Worm (Caenorhabditis elegans) whole organism, L1 larva: Measurements from ENCODE around the gene Y97E10AR.4.

Experiments used
- C16A3.4 ChIP-seq: fragments of 150-350 bp; optimal IDR thresholded peaks from 2 replicates; lab custom pipeline; 2014; ENCODE audit warnings: missing biosample characterization, missing genetic modification characterization
- aly-2 ChIP-seq: fragments of 150-350 bp; optimal IDR thresholded peaks from 2 replicates; lab custom pipeline; 2014; ENCODE audit warnings: missing biosample characterization, missing genetic modification characterization
- blmp-1 ChIP-seq: fragments of 150-350 bp; optimal IDR thresholded peaks from 2 replicates; lab custom pipeline; 2014; ENCODE audit warnings: missing biosample characterization, missing genetic modification characterization
- ceh-63 ChIP-seq: fragments of 200-800 bp; sonication (Bioruptor generic); optimal IDR thresholded peaks from 2 replicates; lab custom pipeline; 2018; ENCODE audit warnings: mild to moderate bottlenecking, missing genetic modification characterization, missing compliant biosample characterization
- ceh-8 ChIP-seq: fragments of 200-800 bp; sonication (Bioruptor generic); optimal IDR thresholded peaks from 2 replicates; lab custom pipeline; 2018; ENCODE audit warnings: mild to moderate bottlenecking, missing genetic modification characterization, moderate library complexity, missing compliant biosample characterization
- fkh-10 ChIP-seq: sonication (generic microtip); optimal IDR thresholded peaks from 2 replicates; lab custom pipeline; 2017; ENCODE audit warnings: missing biosample characterization, missing genetic modification reagents, missing genetic modification characterization
- grh-1 ChIP-seq: fragments of 200-800 bp; sonication (Bioruptor generic); IDR thresholded peaks from 2 replicates; pipeline ENCODE4 v1.3.6; 2022; ENCODE audit warnings: missing genetic modification reagents, missing genetic modification characterization, missing compliant biosample characterization
- hlh-17 ChIP-seq: fragments of 200-800 bp; sonication (Bioruptor generic); optimal IDR thresholded peaks from 2 replicates; lab custom pipeline; 2018; ENCODE audit warnings: missing genetic modification characterization, mild to moderate bottlenecking, missing compliant biosample characterization, moderate library complexity, borderline replicate concordance
- lin-15B ChIP-seq: fragments of 150-350 bp; sonication (generic microtip); optimal IDR thresholded peaks from 3 replicates; lab custom pipeline; 2014; ENCODE audit warnings: missing biosample characterization, missing genetic modification characterization
- lin-35 ChIP-seq, 2 experiments: fragments of 150-350 bp; optimal IDR thresholded peaks; 2 replicates each; lab custom pipeline; 2014; ENCODE audit warnings: missing biosample characterization in 2 of 2, missing genetic modification characterization in 2 of 2, missing genetic modification reagents in 2 of 2
- lir-3 ChIP-seq: sonication (generic microtip); optimal IDR thresholded peaks from 2 replicates; lab custom pipeline; 2016; ENCODE audit warnings: mild to moderate bottlenecking, missing genetic modification characterization, moderate library complexity, missing compliant biosample characterization; ENCODE audit not compliant: poor library complexity
- lsy-2 ChIP-seq, 2 experiments: fragments of 150-350 bp; optimal IDR thresholded peaks; 2 replicates each; lab custom pipeline; 2014; ENCODE audit warnings: missing biosample characterization in 2 of 2, missing genetic modification characterization in 2 of 2
- mab-9 ChIP-seq: fragments of 200-800 bp; sonication (Bioruptor generic); IDR thresholded peaks from 2 replicates; pipeline ENCODE4 v1.3.6; 2022; ENCODE audit warnings: missing genetic modification reagents, missing genetic modification characterization, missing compliant biosample characterization
- nhr-19 ChIP-seq: fragments of 200-800 bp; sonication (Bioruptor generic); conservative IDR thresholded peaks from 2 replicates; pipeline ENCODE4 v1.3.6; 2022; ENCODE audit warnings: missing genetic modification characterization, missing compliant biosample characterization
- nhr-77 ChIP-seq: fragments of 150-350 bp; optimal IDR thresholded peaks from 2 replicates; lab custom pipeline; 2014; ENCODE audit warnings: missing biosample characterization, missing genetic modification characterization
- nhr-85 ChIP-seq: sonication (generic microtip); peaks from one replicate; lab custom pipeline; 2016; ENCODE audit warnings: missing genetic modification characterization, inconsistent platforms, missing compliant biosample characterization
- pax-3 ChIP-seq: fragments of 200-800 bp; sonication (Bioruptor generic); optimal IDR thresholded peaks from 2 replicates; lab custom pipeline; 2018; ENCODE audit warnings: mild to moderate bottlenecking, missing genetic modification characterization, moderate library complexity, missing compliant biosample characterization
- pqm-1 ChIP-seq: sonication (generic microtip); optimal IDR thresholded peaks from 3 replicates; lab custom pipeline; 2017; ENCODE audit warnings: missing biosample characterization, missing genetic modification characterization
- rnt-1 ChIP-seq: sonication (generic microtip); optimal IDR thresholded peaks from 2 replicates; lab custom pipeline; 2016; ENCODE audit warnings: mild to moderate bottlenecking, missing genetic modification characterization, moderate library complexity, missing compliant biosample characterization
- sup-37 ChIP-seq: fragments of 200-800 bp; sonication (Bioruptor generic); optimal IDR thresholded peaks from 2 replicates; lab custom pipeline; 2018; ENCODE audit warnings: mild to moderate bottlenecking, missing genetic modification characterization, missing compliant biosample characterization
- tbx-2 ChIP-seq: sonication (generic microtip); optimal IDR thresholded peaks from 2 replicates; lab custom pipeline; 2016; ENCODE audit warnings: missing genetic modification characterization, missing compliant biosample characterization
- tlp-1 ChIP-seq: fragments of 150-350 bp; optimal IDR thresholded peaks from 2 replicates; lab custom pipeline; 2014; ENCODE audit warnings: missing biosample characterization, missing genetic modification characterization
- unc-86 ChIP-seq: sonication (generic microtip); optimal IDR thresholded peaks from 2 replicates; lab custom pipeline; 2016; ENCODE audit warnings: missing genetic modification characterization, missing compliant biosample characterization
- xbp-1 ChIP-seq: sonication (generic microtip); optimal IDR thresholded peaks from 2 replicates; lab custom pipeline; 2016; ENCODE audit warnings: missing genetic modification characterization, missing compliant biosample characterization

Gene Y97E10AR.4

ce11 chrV:8010103-8010502 is at the start of gene Y97E10AR.4:
TSS of gene Y97E10AR.4 (minus strand) at chrV:8010233.
- TF ChIP-seq nhr-85 (tag; lab: Kevin White, UChicago) (peak; percentile 42), xbp-1 (tag; lab: Kevin White, UChicago) (no peak)

DNA sequence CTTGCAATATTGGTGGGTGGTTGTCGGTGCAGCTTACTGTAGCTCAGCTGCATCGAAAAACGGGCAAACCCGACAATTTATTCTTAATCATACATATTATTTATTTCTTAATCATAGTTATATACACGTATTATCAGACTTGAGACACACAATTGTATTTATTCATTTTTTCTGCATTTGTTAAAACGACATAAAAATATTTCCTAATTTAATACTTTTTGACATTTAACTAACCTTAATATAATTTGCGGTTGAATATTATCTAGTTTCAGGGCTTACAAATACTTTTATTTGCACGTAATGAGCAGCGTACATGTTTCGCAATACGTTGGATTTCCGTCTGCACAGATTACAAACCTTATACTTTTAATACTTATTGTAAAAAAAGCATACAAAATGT is 48.3 kb upstream of the Y97E10AR.4 start, which contains the start of gene str-138:
Gene str-138, plus strand, starts transcription at position 301 of the 400 bp plus-strand sequence.
- TF ChIP-seq unc-86 (tag; lab: Kevin White, UChicago) (no peak), fkh-10 (GFP tag; lab: Kevin White, UChicago) (no peak), pax-3 (tag; lab: Kevin White, UChicago) (no peak)
- TF ChIP-seq, all 84 proteins: peak for 0

DNA sequence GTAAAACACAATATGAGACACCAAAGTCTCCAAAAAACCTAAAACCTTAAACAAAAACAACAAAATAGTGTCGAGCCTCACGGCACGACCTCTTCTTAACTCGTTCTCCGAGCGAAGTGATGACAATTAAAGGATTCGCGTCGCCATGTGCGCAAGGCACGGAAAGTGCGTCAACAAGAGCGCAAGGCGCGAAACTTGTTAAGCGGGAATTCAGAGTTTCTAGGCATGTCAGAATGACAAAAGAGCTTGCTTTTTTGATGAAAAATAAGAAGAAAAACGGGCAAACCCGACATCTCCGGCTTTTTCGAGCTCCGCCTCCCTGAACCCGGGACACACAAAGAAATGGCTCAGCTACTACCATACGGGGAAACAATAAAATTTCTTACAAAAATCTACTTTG is 47.7 kb upstream of the Y97E10AR.4 start:
- TF ChIP-seq grh-1 (GFP tag; lab: Robert Waterston, UW) = 0 out of 2 replicates have a peak, but pooled peaks have one; percentile 14
- TF ChIP-seq, all 84 proteins: peak for 1; not testable (repeated sequence) for 83

DNA sequence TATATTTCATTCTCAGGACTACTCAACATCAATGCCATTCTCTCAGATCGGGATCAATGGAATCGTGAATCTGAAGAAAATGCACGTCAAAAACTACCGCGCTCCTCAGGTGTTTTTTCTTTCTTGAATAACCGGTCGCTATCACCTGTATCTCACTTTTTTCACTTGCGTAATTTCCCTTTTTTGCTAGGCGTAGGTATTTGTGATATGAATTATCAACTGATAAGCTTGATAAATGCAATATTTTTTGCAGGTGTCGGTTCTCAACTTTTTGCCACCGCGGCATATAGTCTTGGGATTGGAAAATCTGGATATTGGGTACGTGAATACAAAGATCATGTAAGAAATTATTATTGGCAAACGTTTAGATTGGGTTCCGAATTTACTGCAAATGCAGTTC is 45.1 kb upstream of the Y97E10AR.4 start:
- TF ChIP-seq nhr-19 (GFP tag; lab: Robert Waterston, UW) = no peak
- no peak for TF ChIP-seq grh-1 (GFP tag; lab: Robert Waterston, UW)
- peak; percentile 79 for TF ChIP-seq blmp-1 (tag; lab: Kevin White, UChicago)
- no peak for TF ChIP-seq nhr-77 (tag; lab: Kevin White, UChicago)
- TF ChIP-seq rnt-1 (tag; lab: Kevin White, UChicago) = no peak

- TF ChIP-seq nhr-85 (tag; lab: Kevin White, UChicago) (peak; percentile 9), lin-35 (GFP tag; optimal IDR thresholded peaks at IDR 0.05; lab: Kevin White, UChicago) (no peak), blmp-1 (tag; lab: Kevin White, UChicago) (peak; percentile 16)
Measured at ce11 chrV:8054130-8054529, 44.1 kb upstream of the Y97E10AR.4 start, which contains the start of gene ZC513.2. TSS of gene ZC513.2 (plus strand) at chrV:8054430.

DNA sequence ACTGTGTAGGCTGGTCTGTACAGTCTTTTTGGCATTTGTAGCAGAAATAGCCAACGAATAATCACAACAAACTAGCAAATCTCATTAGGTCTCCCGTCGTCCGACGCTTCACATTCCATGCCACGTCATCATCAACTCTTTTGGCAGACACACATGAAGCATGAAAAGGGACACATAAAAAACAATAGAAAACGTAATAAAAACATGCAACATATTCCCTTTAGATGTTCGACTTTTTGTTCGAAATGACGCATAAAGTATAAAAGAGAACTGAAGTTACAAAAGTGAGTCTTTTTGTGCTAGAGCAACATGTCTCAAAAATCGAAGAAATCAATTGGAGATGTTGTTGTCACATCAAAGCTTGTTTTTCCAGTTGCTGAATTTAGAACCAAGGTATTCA is 41.8 kb upstream of the Y97E10AR.4 start, which contains the start of gene sth-1:
Gene sth-1, plus strand, starts transcription at position 301 of the 400 bp plus-strand sequence.
- TF ChIP-seq sup-37 (GFP tag; lab: Kevin White, UChicago) (no peak), unc-86 (tag; lab: Kevin White, UChicago) (no peak), lsy-2 (tag; optimal IDR thresholded peaks at IDR 0.05; lab: Kevin White, UChicago) (no peak), pqm-1 (tag; lab: Kevin White, UChicago) (no peak), mab-9 (GFP tag; lab: Robert Waterston, UW) (no peak), ceh-63 (GFP tag; lab: Kevin White, UChicago) (no peak), lin-15B (tag; lab: Kevin White, UChicago) (no peak), nhr-77 (tag; lab: Kevin White, UChicago) (no peak)
- TF ChIP-seq, all 84 proteins: peak for 0

DNA sequence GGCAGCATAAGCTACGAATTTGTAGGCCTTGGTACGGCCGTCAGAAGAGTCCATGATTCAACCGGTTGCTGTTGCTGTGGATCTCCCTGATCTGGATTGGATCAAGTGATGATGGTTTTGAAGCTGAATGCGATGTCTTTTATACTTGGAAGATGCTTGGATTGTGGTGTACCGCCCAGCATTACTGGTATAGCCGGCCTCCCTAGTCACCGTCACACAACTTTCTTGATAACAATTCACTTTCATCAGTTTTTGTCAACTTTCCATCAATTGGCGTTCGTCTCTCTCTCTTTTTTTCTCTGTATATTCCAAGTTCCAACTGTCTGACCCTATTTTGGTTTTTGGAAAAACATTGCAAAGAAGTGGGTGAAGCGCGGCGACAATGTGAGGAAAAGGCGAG is 40.8 kb upstream of the Y97E10AR.4 start, which contains the start of gene col-43:
Gene col-43, minus strand, starts transcription at position 101 of the 400 bp plus-strand sequence.
- TF ChIP-seq blmp-1 (tag; lab: Kevin White, UChicago) (peak; percentile 21), tlp-1 (tag; lab: Kevin White, UChicago) (no peak)

- TF ChIP-seq tlp-1 (tag; lab: Kevin White, UChicago) (no peak), ceh-8 (GFP tag; lab: Kevin White, UChicago) (peak; percentile 14), tbx-2 (tag; lab: Kevin White, UChicago) (no peak), C16A3.4 (tag; lab: Kevin White, UChicago) (no peak), aly-2 (tag; lab: Kevin White, UChicago) (no peak), hlh-17 (GFP tag; lab: Kevin White, UChicago) (no peak), lir-3 (tag; lab: Kevin White, UChicago) (no peak)
- TF ChIP-seq, all 84 proteins: peak for 1
Measured at ce11 chrV:8050059-8050677, 40.1 kb upstream of the Y97E10AR.4 start.
